Fruit fly (Drosophila melanogaster) whole organism, wandering third instar larva: ENCODE results near the gene Pli.
A peak's percentile ranks its signal among the peaks of the same experiment; 100 is the strongest.

Experiments
- Abd-B ChIP-seq: fragments of >200 bp; optimal IDR thresholded peaks from 2 replicates; lab custom pipeline; 2017; ENCODE audit warnings: missing biosample characterization, missing genetic modification characterization
- CG32264 ChIP-seq: fragments of 200-800 bp; sonication (Bioruptor generic); optimal IDR thresholded peaks from 2 replicates; lab custom pipeline; 2016; ENCODE audit warnings: missing biosample characterization, missing genetic modification characterization
- CG9705 ChIP-seq: fragments of 200-800 bp; sonication (Bioruptor generic); optimal IDR thresholded peaks from 2 replicates; lab custom pipeline; 2018; ENCODE audit warnings: missing biosample characterization, mild to moderate bottlenecking, missing genetic modification characterization
- Dfd ChIP-seq: fragments of >200 bp; optimal IDR thresholded peaks from 2 replicates; lab custom pipeline; 2017; ENCODE audit warnings: missing biosample characterization, missing genetic modification characterization
- Dif ChIP-seq: fragments of 200-275, 200-300 bp; sonication (Bioruptor generic); optimal IDR thresholded peaks from 2 replicates; lab custom pipeline; 2018; ENCODE audit warnings: missing biosample characterization, missing genetic modification characterization; ENCODE audit not compliant: partially characterized antibody
- GATAd ChIP-seq: sonication (Bioruptor generic); optimal IDR thresholded peaks from 2 replicates; lab custom pipeline; 2016; ENCODE audit warnings: missing biosample characterization, missing genetic modification characterization
- HLH106 ChIP-seq: fragments of 200-800 bp; optimal IDR thresholded peaks from 3 replicates; lab custom pipeline; 2019; ENCODE audit warnings: missing biosample characterization, mild to moderate bottlenecking, missing genetic modification characterization, moderate library complexity
- Hnf4 ChIP-seq: fragments of 200-800 bp; sonication (Bioruptor generic); optimal IDR thresholded peaks from 2 replicates; lab custom pipeline; 2016; ENCODE audit warnings: missing biosample characterization, mild to moderate bottlenecking, missing genetic modification characterization
- Hr78 ChIP-seq: fragments of >200 bp; optimal IDR thresholded peaks from 2 replicates; lab custom pipeline; 2017; ENCODE audit warnings: missing biosample characterization, missing genetic modification characterization
- Hr83 ChIP-seq: fragments of 200-300 bp; sonication (Bioruptor generic); optimal IDR thresholded peaks from 2 replicates; lab custom pipeline; 2016; ENCODE audit warnings: missing biosample characterization, mild to moderate bottlenecking, missing genetic modification characterization, moderate library complexity; ENCODE audit not compliant: poor library complexity, severe bottlenecking
- Jra ChIP-seq: sonication (Bioruptor generic); optimal IDR thresholded peaks from 2 replicates; lab custom pipeline; 2016; ENCODE audit warnings: missing biosample characterization, missing genetic modification characterization
- Mio ChIP-seq: sonication (Bioruptor generic); optimal IDR thresholded peaks from 2 replicates; lab custom pipeline; 2016; ENCODE audit warnings: missing biosample characterization, missing genetic modification characterization
- N ChIP-seq: fragments of >200 bp; optimal IDR thresholded peaks from 2 replicates; lab custom pipeline; 2018; ENCODE audit warnings: missing biosample characterization, missing external identifiers, missing genetic modification characterization
- OdsH ChIP-seq: fragments of 200-800 bp; sonication (Bioruptor generic); optimal IDR thresholded peaks from 2 replicates; lab custom pipeline; 2016; ENCODE audit warnings: missing biosample characterization, mild to moderate bottlenecking, missing genetic modification characterization
- Rel ChIP-seq, 2 experiments: fragments of 200-800 bp; sonication (Bioruptor generic) in 1 of 2; optimal IDR thresholded peaks; 2 replicates in 1 of 2; 3 replicates in 1 of 2; lab custom pipeline; 2016 to 2019; ENCODE audit warnings: mild to moderate bottlenecking in 2 of 2, missing biosample characterization in 2 of 2, missing genetic modification characterization in 2 of 2, moderate library complexity in 1 of 2
- Sp1 ChIP-seq: fragments of 200-800 bp; sonication (Bioruptor generic); optimal IDR thresholded peaks from 3 replicates; lab custom pipeline; 2019; ENCODE audit warnings: missing biosample characterization, mild to moderate bottlenecking, missing genetic modification characterization, moderate library complexity
- Vsx2 ChIP-seq: fragments of 200-300, 225-300 bp; sonication (Bioruptor generic); optimal IDR thresholded peaks from 2 replicates; lab custom pipeline; 2018; ENCODE audit warnings: missing biosample characterization, missing genetic modification characterization; ENCODE audit not compliant: partially characterized antibody
- br ChIP-seq: fragments of 200-800 bp; sonication (Bioruptor generic); optimal IDR thresholded peaks from 2 replicates; lab custom pipeline; 2016; ENCODE audit warnings: missing biosample characterization, missing genetic modification characterization
- brk ChIP-seq: fragments of 200-800 bp; sonication (Bioruptor generic); optimal IDR thresholded peaks from 2 replicates; lab custom pipeline; 2016; ENCODE audit warnings: missing biosample characterization, mild to moderate bottlenecking, missing genetic modification characterization
- dl ChIP-seq, 2 experiments: fragments of 175-275, 200-275 bp in 1 of 2; fragments of 200-275 bp in 1 of 2; sonication (Bioruptor generic); optimal IDR thresholded peaks; lab custom pipeline; 2018; ENCODE audit warnings: mild to moderate bottlenecking in 2 of 2, missing biosample characterization in 2 of 2, missing genetic modification characterization in 2 of 2, moderate library complexity in 2 of 2; ENCODE audit not compliant: partially characterized antibody in 2 of 2, insufficient read depth in 1 of 2
- dmrt93B ChIP-seq: fragments of 200-800 bp; sonication (Bioruptor generic); optimal IDR thresholded peaks from 2 replicates; lab custom pipeline; 2018; ENCODE audit warnings: missing biosample characterization, mild to moderate bottlenecking, missing genetic modification characterization
- dsf ChIP-seq: sonication (Bioruptor generic); optimal IDR thresholded peaks from 2 replicates; lab custom pipeline; 2016; ENCODE audit warnings: missing biosample characterization, missing genetic modification characterization, borderline replicate concordance
- ey ChIP-seq: fragments of 200-800 bp; sonication (Bioruptor generic); optimal IDR thresholded peaks from 2 replicates; lab custom pipeline; 2016; ENCODE audit warnings: missing biosample characterization, missing genetic modification characterization
- foxo ChIP-seq, 2 experiments: fragments of 200-800 bp; sonication (Bioruptor generic); optimal IDR thresholded peaks; 2 replicates in 1 of 2; 3 replicates in 1 of 2; lab custom pipeline; 2016 to 2017; ENCODE audit warnings: missing biosample characterization in 2 of 2, missing genetic modification characterization in 2 of 2
- fru ChIP-seq: fragments of 200-800 bp; sonication (Bioruptor generic); optimal IDR thresholded peaks from 3 replicates; lab custom pipeline; 2016; ENCODE audit warnings: missing biosample characterization, mild to moderate bottlenecking, missing genetic modification characterization
- h ChIP-seq: fragments of 200-800 bp; sonication (Bioruptor generic); optimal IDR thresholded peaks from 3 replicates; lab custom pipeline; 2016; ENCODE audit warnings: missing biosample characterization, mild to moderate bottlenecking, missing genetic modification characterization
- jim ChIP-seq: fragments of 175-275, 200-325 bp; sonication (Bioruptor generic); optimal IDR thresholded peaks from 2 replicates; lab custom pipeline; 2016; ENCODE audit warnings: missing biosample characterization, mild to moderate bottlenecking, missing genetic modification characterization
- lola ChIP-seq: fragments of >200 bp; optimal IDR thresholded peaks from 2 replicates; lab custom pipeline; 2017; ENCODE audit warnings: missing biosample characterization, missing genetic modification characterization
- pan ChIP-seq: fragments of >200 bp; optimal IDR thresholded peaks from 2 replicates; lab custom pipeline; 2017
- psq ChIP-seq: fragments of 200-800 bp; sonication (Bioruptor generic); optimal IDR thresholded peaks from 3 replicates; lab custom pipeline; 2017; ENCODE audit warnings: missing biosample characterization, mild to moderate bottlenecking, missing genetic modification characterization, moderate library complexity
- rgr ChIP-seq: fragments of 200-800 bp; sonication (Bioruptor generic); optimal IDR thresholded peaks from 3 replicates; lab custom pipeline; 2016; ENCODE audit warnings: missing biosample characterization, mild to moderate bottlenecking, missing genetic modification characterization
- sage ChIP-seq: fragments of 200-800 bp; sonication (Bioruptor generic); optimal IDR thresholded peaks from 2 replicates; lab custom pipeline; 2016; ENCODE audit warnings: missing biosample characterization, mild to moderate bottlenecking, missing genetic modification characterization
- sv ChIP-seq: fragments of 200-800 bp; sonication (Bioruptor generic); optimal IDR thresholded peaks from 3 replicates; lab custom pipeline; 2016; ENCODE audit warnings: missing biosample characterization, missing genetic modification characterization
- tai ChIP-seq: sonication (Bioruptor generic); optimal IDR thresholded peaks from 2 replicates; lab custom pipeline; 2016; ENCODE audit warnings: missing biosample characterization, missing genetic modification characterization

The Pli gene

DNA sequence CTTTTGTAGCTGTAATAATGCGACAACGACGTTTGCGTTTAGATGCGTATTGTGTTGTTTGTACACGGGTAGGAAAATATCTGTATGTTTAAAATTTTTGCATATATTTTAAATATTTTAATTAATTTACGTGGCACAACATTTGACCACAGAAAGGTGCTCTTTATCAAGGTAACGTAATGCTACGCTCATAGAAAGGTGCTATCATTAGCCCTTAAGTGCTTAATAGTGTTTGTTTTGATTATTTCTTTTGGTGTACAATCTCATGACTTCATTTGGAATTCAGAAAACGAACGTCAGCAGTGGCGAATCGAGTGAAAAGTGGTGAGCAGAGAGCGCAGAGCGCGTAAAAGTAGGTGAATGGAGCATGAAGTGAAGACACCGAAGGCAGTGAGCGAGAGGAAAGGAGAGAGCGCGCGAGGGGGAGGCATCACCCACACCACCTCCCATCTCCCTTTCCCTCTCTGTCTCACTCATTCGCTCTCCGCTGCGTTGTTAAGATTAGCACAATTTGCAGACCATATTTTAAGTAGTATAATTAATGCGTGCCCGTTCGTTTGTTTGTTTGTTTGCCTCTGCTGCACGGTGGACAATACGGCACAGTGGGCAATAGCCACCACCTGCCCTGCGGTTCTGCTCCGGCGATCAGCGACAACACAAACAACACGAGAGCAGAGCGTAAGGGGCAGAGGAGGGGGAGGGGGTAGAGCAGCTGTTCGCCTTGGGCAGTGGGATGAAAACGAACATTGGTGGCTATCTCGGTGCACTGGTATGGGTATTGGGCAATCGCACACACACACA lies 32.0 kb upstream of the Pli start:
- TF ChIP-seq HLH106 (tag; lab: Kevin White, UChicago) (peak; percentile 50), CG9705 (GFP tag; lab: Kevin White, UChicago) (no peak), Mio (no peak), Hr78 (no peak), psq (peak; percentile 18), OdsH (no peak), tai (GFP tag; lab: Kevin White, UChicago) (no peak), h (peak; percentile 38), dl (GFP tag; optimal IDR thresholded peaks at IDR 0.05; lab: Kevin White, UChicago; ENCODE audit: insufficient read depth in 1 of 2, partially characterized antibody in 2 of 2) (peak in 1 of 2 experiments; percentile 67), CG32264 (no peak), ey (no peak), br (peak; percentile 27), foxo (GFP tag; optimal IDR thresholded peaks at IDR 0.05; lab: Kevin White, UChicago) (peak in 1 of 2 experiments; percentile 45), rgr (GFP tag; lab: Kevin White, UChicago) (peak; percentile 54), Dif (GFP tag; lab: Kevin White, UChicago) (peak; percentile 75), Hnf4 (GFP tag; lab: Kevin White, UChicago) (no peak), sv (no peak), lola (GFP tag; lab: Kevin White, UChicago) (no peak), Abd-B (GFP tag; lab: Kevin White, UChicago) (no peak)

DNA sequence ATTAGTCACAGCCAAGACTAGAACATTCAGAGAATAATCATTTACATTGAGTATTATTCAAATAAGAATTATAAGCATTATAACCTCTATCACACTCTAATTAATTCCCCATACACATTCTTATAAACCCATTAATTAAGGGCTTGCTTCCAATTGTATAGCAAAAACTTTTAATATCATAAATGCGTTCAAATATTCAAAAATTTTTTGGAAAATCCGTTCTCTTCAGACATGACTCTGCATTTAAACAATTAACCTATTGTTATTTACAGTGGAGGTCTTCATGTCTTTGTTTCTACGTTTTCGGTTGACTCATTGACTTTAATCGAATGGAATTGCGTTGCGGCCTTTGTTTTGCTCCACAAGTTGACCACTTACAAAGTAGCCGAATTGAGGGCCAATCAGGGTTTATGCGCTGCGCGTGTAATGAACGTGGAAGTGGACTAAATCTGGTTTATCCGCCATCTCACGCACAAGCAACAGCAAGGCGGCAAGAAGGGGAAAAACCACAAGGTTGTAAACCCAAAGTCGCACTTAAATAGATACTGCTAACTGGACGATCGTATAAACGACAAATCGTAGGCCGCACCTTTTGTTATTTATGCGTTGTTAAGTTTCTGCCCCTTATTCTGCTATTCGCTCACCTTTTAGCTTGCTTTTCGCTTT lies 31.2 kb upstream of the Pli start:
- TF ChIP-seq brk (GFP tag; lab: Kevin White, UChicago), result no peak
- TF ChIP-seq Hr83 (GFP tag; lab: Kevin White, UChicago), result no peak
- TF ChIP-seq Jra (GFP tag; lab: Kevin White, UChicago), result no peak
- TF ChIP-seq jim (GFP tag; lab: Kevin White, UChicago), result no peak
- TF ChIP-seq Mio, result no peak
- TF ChIP-seq tai (GFP tag; lab: Kevin White, UChicago), result no peak
- no peak for TF ChIP-seq Rel (GFP tag; optimal IDR thresholded peaks at IDR 0.05; lab: Kevin White, UChicago)
- TF ChIP-seq Rel (tag; optimal IDR thresholded peaks at IDR 0.05; lab: Kevin White, UChicago), result peak; percentile 42
- peak; percentile 50 for TF ChIP-seq h
- TF ChIP-seq dsf, result no peak
- no peak for TF ChIP-seq Hr78
- TF ChIP-seq Hnf4 (GFP tag; lab: Kevin White, UChicago), result peak; percentile 12
- peak; percentile 55 for TF ChIP-seq HLH106 (tag; lab: Kevin White, UChicago)
- no peak for TF ChIP-seq CG32264
- TF ChIP-seq CG9705 (GFP tag; lab: Kevin White, UChicago), result peak; percentile 14
- no peak for TF ChIP-seq Dif (GFP tag; lab: Kevin White, UChicago)
- no peak for TF ChIP-seq N
- no peak for TF ChIP-seq sage (GFP tag; lab: Kevin White, UChicago)
- peak; percentile 57 for TF ChIP-seq rgr (GFP tag; lab: Kevin White, UChicago)
- no peak for TF ChIP-seq pan (lab: Kevin White, UChicago)
- peak; percentile 21 for TF ChIP-seq dmrt93B (GFP tag; lab: Kevin White, UChicago)
- TF ChIP-seq GATAd (GFP tag; lab: Kevin White, UChicago), result no peak
- no peak for TF ChIP-seq Abd-B (GFP tag; lab: Kevin White, UChicago)
- TF ChIP-seq foxo (GFP tag; optimal IDR thresholded peaks at IDR 0.05; lab: Kevin White, UChicago), result peak in 1 of 2 experiments; percentile 9
- TF ChIP-seq fru (GFP tag; lab: Kevin White, UChicago), result peak; percentile 61
- peak; percentile 26 for TF ChIP-seq OdsH
- peak; percentile 66 for TF ChIP-seq br
- TF ChIP-seq ey, result peak; percentile 51
- TF ChIP-seq Dfd, result no peak
- TF ChIP-seq psq, result peak; percentile 4
- no peak for TF ChIP-seq Vsx2 (GFP tag; lab: Kevin White, UChicago)
- peak; percentile 44 for TF ChIP-seq Sp1 (GFP tag; lab: Kevin White, UChicago)

DNA sequence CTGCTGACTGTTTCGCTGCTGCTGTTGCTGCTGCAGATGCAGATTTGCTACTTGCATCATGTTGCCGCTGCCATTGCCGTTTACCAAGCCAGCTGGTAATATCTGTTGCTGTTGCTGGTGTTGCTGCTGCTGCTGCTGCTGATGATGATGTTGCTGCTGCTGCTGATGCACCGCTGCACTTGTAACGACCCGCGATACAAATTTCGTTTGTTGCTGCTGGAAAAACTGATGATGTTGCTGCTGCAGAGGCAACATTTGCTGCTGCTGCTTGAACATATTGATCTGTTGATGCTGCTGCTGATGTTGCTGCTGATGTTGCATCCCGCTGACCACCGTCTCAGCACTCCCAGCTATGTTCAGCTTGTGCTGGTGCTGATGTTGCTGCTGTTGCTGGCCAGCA lies 30.5 kb upstream of the Pli start:
- TF ChIP-seq Jra (GFP tag; lab: Kevin White, UChicago) (no peak), Vsx2 (GFP tag; lab: Kevin White, UChicago) (no peak), br (no peak), Sp1 (GFP tag; lab: Kevin White, UChicago) (no peak), sage (GFP tag; lab: Kevin White, UChicago) (no peak), Dfd (peak; percentile 95)
